Fruit fly (Drosophila melanogaster) whole organism, embryonic: ENCODE measurements around the gene CG18473.
A peak's percentile ranks its signal among the peaks of the same experiment; 100 is the strongest.

Experiments used
- Abd-B ChIP-seq: fragments of 200-800 bp; sonication (Bioruptor generic); optimal IDR thresholded peaks from 2 replicates; lab custom pipeline; 2018; ENCODE audit warnings: missing biosample characterization, mild to moderate bottlenecking, missing genetic modification characterization, moderate library complexity
- B-H2 ChIP-seq: fragments of 200-800 bp; sonication (Bioruptor generic); optimal IDR thresholded peaks from 2 replicates; lab custom pipeline; 2018; ENCODE audit warnings: missing biosample characterization, mild to moderate bottlenecking, missing genetic modification characterization
- CG10431 ChIP-seq: fragments of 200-800 bp; sonication (Bioruptor generic); optimal IDR thresholded peaks from 3 replicates; lab custom pipeline; 2018; ENCODE audit warnings: missing biosample characterization, mild to moderate bottlenecking, missing genetic modification characterization
- CG11695 ChIP-seq: fragments of 200-800 bp; sonication (Bioruptor generic); IDR thresholded peaks from 3 replicates; pipeline ENCODE4 v1.3.6; 2022; ENCODE audit warnings: missing biosample characterization, missing genetic modification characterization
- CG12236 ChIP-seq: fragments of 200-800 bp; sonication (Bioruptor generic); optimal IDR thresholded peaks from 2 replicates; lab custom pipeline; 2016; ENCODE audit warnings: missing biosample characterization, missing genetic modification characterization
- CG17568 ChIP-seq: fragments of 200-800 bp; sonication (Bioruptor generic); optimal IDR thresholded peaks from 2 replicates; lab custom pipeline; 2018; ENCODE audit warnings: missing biosample characterization, mild to moderate bottlenecking, missing genetic modification characterization, moderate library complexity
- CG17802 ChIP-seq: fragments of 200-800 bp; sonication (Bioruptor generic); optimal IDR thresholded peaks from 2 replicates; lab custom pipeline; 2018; ENCODE audit warnings: missing biosample characterization, mild to moderate bottlenecking, missing genetic modification characterization, moderate library complexity
- CG6813 ChIP-seq: fragments of 200-800 bp; sonication (Bioruptor generic); optimal IDR thresholded peaks from 2 replicates; lab custom pipeline; 2017; ENCODE audit warnings: missing biosample characterization, missing genetic modification characterization, mild to moderate bottlenecking, moderate library complexity, missing genetic modification reagents
- CG7556 ChIP-seq: fragments of 200-800 bp; sonication (Bioruptor generic); optimal IDR thresholded peaks from 2 replicates; lab custom pipeline; 2017; ENCODE audit warnings: missing biosample characterization, mild to moderate bottlenecking, missing genetic modification characterization
- CG8089 ChIP-seq: fragments of 200-800 bp; sonication (Bioruptor generic); optimal IDR thresholded peaks from 3 replicates; lab custom pipeline; 2016; ENCODE audit warnings: missing biosample characterization, missing genetic modification characterization
- CG8359 ChIP-seq: fragments of 200-800 bp; sonication (Bioruptor generic); optimal IDR thresholded peaks from 2 replicates; lab custom pipeline; 2017; ENCODE audit warnings: missing biosample characterization, mild to moderate bottlenecking, missing genetic modification characterization, borderline replicate concordance
- CG9727 ChIP-seq: fragments of 200-800 bp; sonication (Bioruptor generic); optimal IDR thresholded peaks from 3 replicates; lab custom pipeline; 2017; ENCODE audit warnings: missing biosample characterization, mild to moderate bottlenecking, missing genetic modification characterization
- CG9797 ChIP-seq: fragments of 200-800 bp; sonication (Bioruptor generic); optimal IDR thresholded peaks from 3 replicates; lab custom pipeline; 2018; ENCODE audit warnings: missing biosample characterization, mild to moderate bottlenecking, missing genetic modification characterization
- CG9817 ChIP-seq: fragments of 200-800 bp; sonication (Bioruptor generic); optimal IDR thresholded peaks from 2 replicates; lab custom pipeline; 2018; ENCODE audit warnings: missing biosample characterization, mild to moderate bottlenecking, missing genetic modification characterization, moderate library complexity
- CrebB ChIP-seq: fragments of 200-800 bp; sonication (Bioruptor generic); optimal IDR thresholded peaks from 3 replicates; lab custom pipeline; 2018; ENCODE audit warnings: missing biosample characterization, mild to moderate bottlenecking, missing genetic modification characterization
- Dad ChIP-seq: fragments of 200-800 bp; sonication (Bioruptor generic); optimal IDR thresholded peaks from 3 replicates; lab custom pipeline; 2016; ENCODE audit warnings: missing biosample characterization, missing genetic modification characterization
- Dip3 ChIP-seq: fragments of 200-800 bp; sonication (Bioruptor generic); optimal IDR thresholded peaks from 3 replicates; lab custom pipeline; 2016; ENCODE audit warnings: missing biosample characterization, missing genetic modification characterization
- Drgx ChIP-seq: fragments of 200-800 bp; sonication (Bioruptor generic); IDR thresholded peaks from 2 replicates; pipeline ENCODE4 v1.3.6; 2022; ENCODE audit warnings: missing biosample characterization, missing genetic modification characterization
- E2f1 ChIP-seq: fragments of 200-800 bp; sonication (Bioruptor generic); IDR thresholded peaks from 2 replicates; pipeline ENCODE4 v1.3.6; 2022; ENCODE audit warnings: missing biosample characterization, missing genetic modification characterization
- Ets65A ChIP-seq: fragments of 200-800 bp; sonication (Bioruptor generic); peaks from one replicate; lab custom pipeline; 2016; ENCODE audit warnings: missing biosample characterization, missing genetic modification characterization
- Fer2 ChIP-seq: fragments of 200-800 bp; sonication (Bioruptor generic); optimal IDR thresholded peaks from 2 replicates; lab custom pipeline; 2018; ENCODE audit warnings: missing biosample characterization, mild to moderate bottlenecking, missing genetic modification characterization, moderate library complexity
- Gsc ChIP-seq: fragments of 200-800 bp; sonication (Bioruptor generic); IDR thresholded peaks from 2 replicates; pipeline ENCODE4 v1.3.6; 2022; ENCODE audit warnings: missing biosample characterization, missing genetic modification characterization
- Gug ChIP-seq: fragments of 200-800 bp; sonication (Bioruptor generic); IDR thresholded peaks from 4 replicates; pipeline ENCODE4 v1.3.6; 2022; ENCODE audit warnings: missing biosample characterization, missing genetic modification characterization
- HLHmδ ChIP-seq: fragments of 200-800 bp; sonication (Bioruptor generic); optimal IDR thresholded peaks from 2 replicates; lab custom pipeline; 2018; ENCODE audit warnings: missing biosample characterization, mild to moderate bottlenecking, missing genetic modification characterization, moderate library complexity
- Hr39 ChIP-seq: fragments of >200 bp; optimal IDR thresholded peaks from 2 replicates; lab custom pipeline; 2017
- MESR4 ChIP-seq: fragments of 200-800 bp; sonication (Bioruptor generic); optimal IDR thresholded peaks from 2 replicates; lab custom pipeline; 2018; ENCODE audit warnings: missing biosample characterization, mild to moderate bottlenecking, missing genetic modification characterization, moderate library complexity
- Max ChIP-seq: fragments of 200-800 bp; sonication (Bioruptor generic); optimal IDR thresholded peaks from 2 replicates; lab custom pipeline; 2016; ENCODE audit warnings: missing biosample characterization, mild to moderate bottlenecking, missing genetic modification characterization
- Rx ChIP-seq: fragments of 200-800 bp; sonication (Bioruptor generic); IDR thresholded peaks from 2 replicates; pipeline ENCODE4 v1.3.6; 2022; ENCODE audit warnings: missing biosample characterization, missing genetic modification characterization
- Six4 ChIP-seq: fragments of 200-800 bp; sonication (Bioruptor generic); optimal IDR thresholded peaks from 2 replicates; lab custom pipeline; 2016; ENCODE audit warnings: missing biosample characterization, missing genetic modification characterization
- Sox102F ChIP-seq: fragments of 200-800 bp; sonication (Bioruptor generic); optimal IDR thresholded peaks from 2 replicates; lab custom pipeline; 2018; ENCODE audit warnings: missing biosample characterization, mild to moderate bottlenecking, missing genetic modification characterization, moderate library complexity
- abd-A ChIP-seq: fragments of 200-800 bp; sonication (Bioruptor generic); optimal IDR thresholded peaks from 3 replicates; lab custom pipeline; 2019; ENCODE audit warnings: missing biosample characterization, mild to moderate bottlenecking, missing genetic modification characterization, moderate library complexity
- ase ChIP-seq: fragments of 200-800 bp; sonication (Bioruptor generic); IDR thresholded peaks from 3 replicates; pipeline ENCODE4 v1.3.6; 2022; ENCODE audit warnings: missing biosample characterization, missing genetic modification characterization
- bigmax ChIP-seq: fragments of 200-800 bp; sonication (Bioruptor generic); optimal IDR thresholded peaks from 2 replicates; lab custom pipeline; 2018; ENCODE audit warnings: missing biosample characterization, mild to moderate bottlenecking, missing genetic modification characterization
- bsh ChIP-seq, 2 experiments: fragments of 200-800 bp; sonication (Bioruptor generic); optimal IDR thresholded peaks; 2 replicates each; lab custom pipeline; 2017 to 2018; ENCODE audit warnings: mild to moderate bottlenecking in 2 of 2, missing biosample characterization in 2 of 2, missing genetic modification characterization in 2 of 2, moderate library complexity in 1 of 2
- chm ChIP-seq: fragments of 200-800 bp; sonication (Bioruptor generic); IDR thresholded peaks from 2 replicates; pipeline ENCODE4 v1.3.6; 2022; ENCODE audit warnings: missing biosample characterization, missing genetic modification characterization
- crc ChIP-seq: fragments of 200-800 bp; sonication (Bioruptor generic); optimal IDR thresholded peaks from 2 replicates; lab custom pipeline; 2016; ENCODE audit warnings: missing biosample characterization, missing genetic modification characterization
- croc ChIP-seq: fragments of 200-800 bp; sonication (Bioruptor generic); conservative IDR thresholded peaks from 3 replicates; pipeline ENCODE4 v1.3.6; 2022; ENCODE audit warnings: missing biosample characterization, missing genetic modification characterization
- dan ChIP-seq: fragments of 200-800 bp; sonication (Bioruptor generic); IDR thresholded peaks from 2 replicates; pipeline ENCODE4 v1.3.6; 2022; ENCODE audit warnings: missing biosample characterization, missing genetic modification characterization
- dimm ChIP-seq: fragments of 200-800 bp; sonication (Bioruptor generic); IDR thresholded peaks from 2 replicates; pipeline ENCODE4 v1.3.6; 2022; ENCODE audit warnings: missing biosample characterization, missing genetic modification characterization
- ewg ChIP-seq: fragments of 200-800 bp; sonication (Bioruptor generic); optimal IDR thresholded peaks from 3 replicates; lab custom pipeline; 2017; ENCODE audit warnings: mild to moderate bottlenecking, missing biosample characterization, missing genetic modification reagents, missing genetic modification characterization
- gem ChIP-seq: fragments of 200-800 bp; sonication (Bioruptor generic); optimal IDR thresholded peaks from 2 replicates; lab custom pipeline; 2019; ENCODE audit warnings: missing biosample characterization, mild to moderate bottlenecking, missing genetic modification characterization, moderate library complexity
- hkb ChIP-seq, 2 experiments: fragments of 200-800 bp in 1 of 2; fragments of >200 bp in 1 of 2; sonication (Bioruptor generic) in 1 of 2; IDR thresholded peaks in 1 of 2; optimal IDR thresholded peaks in 1 of 2; 2 replicates each; pipeline versions ENCODE4 v1.3.6 to Lab custom; 2017 to 2022; ENCODE audit warnings: missing biosample characterization in 1 of 2, missing genetic modification characterization in 1 of 2
- lov ChIP-seq, 2 experiments: fragments of 200-800 bp in 1 of 2; fragments of >200 bp in 1 of 2; sonication (Bioruptor generic) in 1 of 2; IDR thresholded peaks in 1 of 2; optimal IDR thresholded peaks in 1 of 2; 2 replicates in 1 of 2; 3 replicates in 1 of 2; pipeline versions ENCODE4 v1.3.6 to Lab custom; 2017 to 2022; ENCODE audit warnings: missing biosample characterization in 1 of 2, missing genetic modification characterization in 1 of 2
- pho ChIP-seq: fragments of 200-800 bp; sonication (Bioruptor generic); optimal IDR thresholded peaks from 2 replicates; lab custom pipeline; 2016; ENCODE audit warnings: missing biosample characterization, missing genetic modification characterization
- sim ChIP-seq: fragments of 200-800 bp; sonication (Bioruptor generic); IDR thresholded peaks from 2 replicates; pipeline ENCODE4 v1.3.6; 2022; ENCODE audit warnings: missing biosample characterization, missing genetic modification characterization
- sug ChIP-seq: fragments of 200-800 bp; optimal IDR thresholded peaks from 2 replicates; lab custom pipeline; 2019; ENCODE audit warnings: missing biosample characterization, mild to moderate bottlenecking, missing genetic modification characterization, moderate library complexity
- tgo ChIP-seq: fragments of 200-800 bp; sonication (Bioruptor generic); IDR thresholded peaks from 3 replicates; pipeline ENCODE4 v1.3.6; 2022; ENCODE audit warnings: missing biosample characterization, missing genetic modification characterization
- usp ChIP-seq: fragments of >200 bp; optimal IDR thresholded peaks from 2 replicates; lab custom pipeline; 2017; ENCODE audit warnings: missing biosample characterization, missing genetic modification characterization
- zf30C ChIP-seq: fragments of 200-800 bp; sonication (Bioruptor generic); optimal IDR thresholded peaks from 3 replicates; lab custom pipeline; 2018; ENCODE audit warnings: missing biosample characterization, mild to moderate bottlenecking, missing genetic modification characterization

The CG18473 gene

dm6 chr3R:9378644-9379411 is 15.7 kb downstream of the CG18473 start (continued):
- TF ChIP-seq Max (GFP tag; lab: Kevin White, UChicago) (peak; percentile 24), CG8089 (GFP tag; lab: Kevin White, UChicago) (no peak), CG7556 (peak; percentile 78), pho (GFP tag; lab: Kevin White, UChicago) (no peak), CG9797 (GFP tag; lab: Kevin White, UChicago) (no peak), B-H2 (GFP tag; lab: Kevin White, UChicago) (no peak), bigmax (no peak), hkb (optimal IDR thresholded peaks at IDR 0.05; lab: Kevin White, UChicago) (no peak), hkb (GFP tag; IDR thresholded peaks at IDR 0.05; lab: Robert Waterston, UW) (peak; percentile 24; the same call in 1 of the 2 replicates), Rx (GFP tag; lab: Robert Waterston, UW) (no peak), Hr39 (lab: Kevin White, UChicago) (no peak), ase (GFP tag; lab: Robert Waterston, UW) (no peak), HLHmδ (GFP tag; lab: Kevin White, UChicago) (no peak), usp (no peak), croc (GFP tag; lab: Robert Waterston, UW) (peak; percentile 54; the same call in 2 of the 3 replicates), Gug (no peak), CG17802 (tag; lab: Kevin White, UChicago) (peak; percentile 24), CG6813 (GFP tag; lab: Kevin White, UChicago) (peak; percentile 22), lov (optimal IDR thresholded peaks at IDR 0.05; lab: Kevin White, UChicago) (no peak), lov (GFP tag; IDR thresholded peaks at IDR 0.05; lab: Robert Waterston, UW) (0 out of 3 replicates have a peak, but pooled peaks have one; percentile 37), tgo (GFP tag; lab: Robert Waterston, UW) (no peak), zf30C (GFP tag; lab: Kevin White, UChicago) (peak; percentile 95), ewg (GFP tag; lab: Kevin White, UChicago) (peak; percentile 40), CG8359 (GFP tag; lab: Kevin White, UChicago) (peak; percentile 25), CrebB (no peak), CG12236 (GFP tag; lab: Kevin White, UChicago) (no peak), CG10431 (GFP tag; lab: Kevin White, UChicago) (peak; percentile 30), Ets65A (peak; percentile 32), gem (tag; lab: Kevin White, UChicago) (peak; percentile 83), Fer2 (tag; lab: Kevin White, UChicago) (no peak), Six4 (GFP tag; lab: Kevin White, UChicago) (no peak), dimm (GFP tag; lab: Robert Waterston, UW) (no peak), Dip3 (GFP tag; lab: Kevin White, UChicago) (no peak), E2f1 (0 out of 2 replicates have a peak, but pooled peaks have one; percentile 22), abd-A (tag; lab: Kevin White, UChicago) (no peak), Abd-B (GFP tag; lab: Kevin White, UChicago) (peak; percentile 9), sim (GFP tag; lab: Robert Waterston, UW) (no peak), chm (GFP tag; lab: Robert Waterston, UW) (peak; percentile 48; the same call in 1 of the 2 replicates), Drgx (GFP tag; lab: Robert Waterston, UW) (peak; percentile 40), CG17568 (GFP tag; lab: Kevin White, UChicago) (peak; percentile 0), sug (no peak), CG11695 (GFP tag; lab: Robert Waterston, UW) (0 out of 3 replicates have a peak, but pooled peaks have one; percentile 30), Dad (GFP tag; lab: Kevin White, UChicago) (no peak), CG9817 (no peak), bsh (GFP tag; optimal IDR thresholded peaks at IDR 0.05; lab: Kevin White, UChicago) (peak; percentile 65 to 74), Sox102F (no peak), MESR4 (no peak), crc (GFP tag; lab: Kevin White, UChicago) (no peak), dan (GFP tag; lab: Robert Waterston, UW) (no peak), CG9727 (GFP tag; lab: Kevin White, UChicago) (peak; percentile 91), Gsc (no peak)
